Fruit fly (Drosophila melanogaster): ENCODE results near the gene Argk2.

Gene Argk2

DNA sequence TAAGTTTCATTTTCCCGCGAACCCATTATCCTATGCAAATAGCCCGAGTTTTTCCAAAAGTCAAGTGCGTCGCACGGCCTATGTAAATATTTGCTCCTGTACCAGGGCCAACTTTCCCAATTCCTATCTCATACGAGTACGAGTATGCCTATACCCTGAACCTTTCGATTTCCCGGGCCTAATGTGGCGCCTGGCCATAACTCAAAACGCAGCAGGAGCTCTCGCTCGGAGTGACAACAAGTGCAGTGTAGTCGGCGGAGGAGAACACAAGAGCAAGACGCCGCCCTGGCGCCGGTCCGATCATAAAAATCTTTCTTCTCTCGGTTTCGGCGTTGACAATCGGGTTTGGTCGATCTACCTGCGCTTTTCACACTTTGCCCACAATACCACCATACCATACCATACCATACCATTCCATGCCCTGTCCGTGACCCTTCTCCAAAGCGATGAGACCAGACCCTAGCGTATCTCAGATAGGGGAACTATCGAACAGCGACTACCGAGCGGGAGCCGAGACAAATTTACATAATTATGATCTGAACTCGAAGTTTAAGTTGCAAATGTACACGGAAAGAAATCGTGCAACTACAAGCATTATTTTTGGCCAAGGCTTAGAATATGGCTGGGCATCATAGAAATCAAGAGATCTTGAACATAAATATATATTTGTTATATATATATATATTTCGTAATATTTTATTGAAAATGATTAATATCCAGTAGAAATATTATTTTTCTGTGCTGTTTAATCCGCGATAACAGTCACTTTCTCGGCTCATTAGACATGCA, 4.8 kb upstream of the Argk2 start:
- TF ChIP-seq Clk (GFP tag; optimal IDR thresholded peaks at IDR 0.05) (no peak), cic (GFP tag; optimal IDR thresholded peaks at IDR 0.05) (no peak), Hr96 (GFP tag; optimal IDR thresholded peaks at IDR 0.05) (no peak), CG33017 (tag; optimal IDR thresholded peaks at IDR 0.05) (no peak), pad (GFP tag; optimal IDR thresholded peaks at IDR 0.05) (no peak), CG14711 (tag; optimal IDR thresholded peaks at IDR 0.05) (no peak), ovo (GFP tag; optimal IDR thresholded peaks at IDR 0.05) (no peak), CG12768 (GFP tag; optimal IDR thresholded peaks at IDR 0.05) (no peak), CG1620 (GFP tag; optimal IDR thresholded peaks at IDR 0.05) (no peak), CG5204 (GFP tag; optimal IDR thresholded peaks at IDR 0.05) (no peak)

DNA sequence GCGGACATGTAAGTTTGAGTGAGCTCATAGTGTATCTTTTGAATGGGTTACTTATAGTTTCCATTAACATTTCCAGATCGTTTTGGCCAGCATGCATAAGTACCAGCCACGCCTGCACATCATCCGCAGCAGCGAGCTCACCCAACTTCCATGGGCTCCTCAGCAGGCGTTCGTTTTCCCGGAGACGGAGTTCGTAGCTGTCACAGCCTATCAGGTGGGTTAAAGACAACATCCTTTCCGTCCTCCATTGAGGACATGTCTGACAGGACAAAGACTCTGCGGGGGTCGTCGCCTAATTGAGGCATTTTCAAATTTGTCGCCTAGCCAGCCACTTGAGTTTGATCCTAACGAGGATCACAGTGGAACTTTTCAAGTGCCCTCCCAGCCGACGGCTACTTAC, 3.6 kb upstream of the Argk2 start:
- TF ChIP-seq CG7101 (tag; optimal IDR thresholded peaks at IDR 0.05) (no peak), CG5204 (GFP tag; optimal IDR thresholded peaks at IDR 0.05) (no peak), CG12768 (GFP tag; optimal IDR thresholded peaks at IDR 0.05) (no peak), Mnt (GFP tag; optimal IDR thresholded peaks at IDR 0.05) (no peak), CG1620 (GFP tag; optimal IDR thresholded peaks at IDR 0.05) (no peak), bab1 (GFP tag; optimal IDR thresholded peaks at IDR 0.05) (no peak), ovo (GFP tag; optimal IDR thresholded peaks at IDR 0.05) (no peak), Crg-1 (GFP tag; optimal IDR thresholded peaks at IDR 0.05) (no peak), CG14711 (tag; optimal IDR thresholded peaks at IDR 0.05) (no peak), CG11617 (GFP tag; optimal IDR thresholded peaks at IDR 0.05) (no peak), Hr96 (GFP tag; optimal IDR thresholded peaks at IDR 0.05) (no peak), cic (GFP tag; optimal IDR thresholded peaks at IDR 0.05) (no peak)

- TF ChIP-seq CG5204 (GFP tag; optimal IDR thresholded peaks at IDR 0.05) (no peak), CG7045 (GFP tag; optimal IDR thresholded peaks at IDR 0.05) (no peak), CG1620 (GFP tag; optimal IDR thresholded peaks at IDR 0.05) (no peak), cic (GFP tag; optimal IDR thresholded peaks at IDR 0.05) (no peak), Mnt (GFP tag; optimal IDR thresholded peaks at IDR 0.05) (no peak), toe (GFP tag; optimal IDR thresholded peaks at IDR 0.05) (no peak)
These were observed 2.3 kb upstream of the Argk2 start for dm6 chr3L:9044896-9045295.

dm6 chr3L:9045318-9045717, 1.9 kb upstream of the Argk2 start:
- TF ChIP-seq kay (GFP tag; ENCODE audit: borderline replicate concordance) (no peak), toe (GFP tag; optimal IDR thresholded peaks at IDR 0.05) (no peak), CG12768 (GFP tag; optimal IDR thresholded peaks at IDR 0.05) (no peak), Mnt (GFP tag; optimal IDR thresholded peaks at IDR 0.05) (no peak), CG1620 (GFP tag; optimal IDR thresholded peaks at IDR 0.05) (no peak), CG14711 (tag; optimal IDR thresholded peaks at IDR 0.05) (no peak), CG11617 (GFP tag; optimal IDR thresholded peaks at IDR 0.05) (no peak), cnc (optimal IDR thresholded peaks at IDR 0.05) (no peak), ovo (GFP tag; optimal IDR thresholded peaks at IDR 0.05) (no peak), bab1 (GFP tag; optimal IDR thresholded peaks at IDR 0.05) (no peak), CG33017 (tag; optimal IDR thresholded peaks at IDR 0.05) (no peak), Crg-1 (GFP tag; optimal IDR thresholded peaks at IDR 0.05) (no peak), tj (GFP tag; optimal IDR thresholded peaks at IDR 0.05) (no peak), CG5204 (GFP tag; optimal IDR thresholded peaks at IDR 0.05) (no peak), Clk (GFP tag; optimal IDR thresholded peaks at IDR 0.05) (no peak), CG7045 (GFP tag; optimal IDR thresholded peaks at IDR 0.05) (no peak), pad (GFP tag; optimal IDR thresholded peaks at IDR 0.05) (no peak), cic (GFP tag; optimal IDR thresholded peaks at IDR 0.05) (no peak), Hr96 (GFP tag; optimal IDR thresholded peaks at IDR 0.05) (no peak)

- TF ChIP-seq toe (GFP tag; optimal IDR thresholded peaks at IDR 0.05) (no peak), CG7101 (tag; optimal IDR thresholded peaks at IDR 0.05) (no peak), cnc (optimal IDR thresholded peaks at IDR 0.05) (no peak), bab1 (GFP tag; optimal IDR thresholded peaks at IDR 0.05) (no peak), CG1620 (GFP tag; optimal IDR thresholded peaks at IDR 0.05) (no peak), Hr96 (GFP tag; optimal IDR thresholded peaks at IDR 0.05) (no peak), CG7045 (GFP tag; optimal IDR thresholded peaks at IDR 0.05) (no peak), CG12768 (GFP tag; optimal IDR thresholded peaks at IDR 0.05) (no peak), Clk (GFP tag; optimal IDR thresholded peaks at IDR 0.05) (no peak), Crg-1 (GFP tag; optimal IDR thresholded peaks at IDR 0.05) (no peak), kay (GFP tag; ENCODE audit: borderline replicate concordance) (no peak), CG5204 (GFP tag; optimal IDR thresholded peaks at IDR 0.05) (no peak), CG11617 (GFP tag; optimal IDR thresholded peaks at IDR 0.05) (no peak), CG14711 (tag; optimal IDR thresholded peaks at IDR 0.05) (no peak), pad (GFP tag; optimal IDR thresholded peaks at IDR 0.05) (no peak)
These were observed 965 bp upstream of the Argk2 start for dm6 chr3L:9046274-9046673.

DNA sequence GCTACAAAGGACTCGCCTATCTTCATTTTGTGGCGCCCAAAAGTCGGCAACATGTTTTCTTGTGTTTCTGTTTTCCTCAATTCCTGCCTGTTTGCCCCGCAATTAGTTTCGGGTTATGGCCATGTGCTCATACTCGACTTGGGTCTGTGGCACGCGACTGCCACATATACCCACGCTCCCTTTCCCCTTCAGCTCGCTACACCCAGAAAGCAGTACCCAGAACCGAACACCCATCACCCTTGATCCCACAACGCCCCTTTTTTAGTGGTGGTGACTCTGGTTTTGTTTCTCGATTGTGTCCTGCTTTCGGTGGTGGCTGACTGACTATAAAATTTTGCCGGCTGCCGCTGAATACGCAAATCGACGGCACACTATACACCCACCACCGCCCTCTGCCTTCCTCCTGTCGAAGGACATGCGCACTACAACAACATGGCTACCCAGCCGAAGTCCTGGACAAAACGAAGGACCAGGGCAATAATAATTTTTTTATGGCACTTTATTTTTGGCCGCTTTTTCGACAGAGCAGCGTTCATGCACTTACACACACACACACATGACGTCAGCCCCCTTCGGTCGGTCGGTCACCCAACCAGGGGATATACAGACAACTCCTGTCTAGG, 3.3 kb downstream of the Argk2 start:
- TF ChIP-seq ovo (GFP tag; optimal IDR thresholded peaks at IDR 0.05) (no peak), CG7045 (GFP tag; optimal IDR thresholded peaks at IDR 0.05) (no peak), Clk (GFP tag; optimal IDR thresholded peaks at IDR 0.05) (no peak), CG12768 (GFP tag; optimal IDR thresholded peaks at IDR 0.05) (no peak), cic (GFP tag; optimal IDR thresholded peaks at IDR 0.05) (no peak), CG7101 (tag; optimal IDR thresholded peaks at IDR 0.05) (no peak), CG14711 (tag; optimal IDR thresholded peaks at IDR 0.05) (no peak)

Measured in whole organism, adult.